Worm (Caenorhabditis elegans): ENCODE results near the gene his-61.
A peak's percentile ranks its signal among the peaks of the same experiment; 100 is the strongest.

his-61 gene

ce11 chrIV:7486201-7486947 lies at the start of gene his-61, which contains the start of gene his-62:
TSS of gene his-61 (minus strand) at chrIV:7486217.
TSS of gene his-62 (plus strand) at chrIV:7486545.
- peak; percentile 83 for TF ChIP-seq mes-2 (tag; optimal IDR thresholded peaks at IDR 0.05; ENCODE audit: poor library complexity, severe bottlenecking)
- TF ChIP-seq F49E8.2 (tag; optimal IDR thresholded peaks at IDR 0.05; ENCODE audit: borderline replicate concordance): peak; percentile 10
- peak in 1 of 2 experiments; percentile 87 for TF ChIP-seq unc-62 (GFP tag; optimal IDR thresholded peaks at IDR 0.05 in 1 of 2)
- no peak for TF ChIP-seq unc-62 (tag; optimal IDR thresholded peaks at IDR 0.05)
- TF ChIP-seq hif-1 (tag; optimal IDR thresholded peaks at IDR 0.05): peak in 1 of 2 experiments; percentile 22
- peak; percentile 86 for TF ChIP-seq nhr-102 (tag; optimal IDR thresholded peaks at IDR 0.05)
- TF ChIP-seq nhr-42 (GFP tag; IDR thresholded peaks at IDR 0.05): peak; percentile 79; the same call in 1 of the 2 replicates
- TF ChIP-seq nhr-41 (GFP tag; IDR thresholded peaks at IDR 0.05): 0 out of 2 replicates have a peak, but pooled peaks have one; percentile 20
- TF ChIP-seq ama-1 (optimal IDR thresholded peaks at IDR 0.05): no peak
- peak; percentile 98 for TF ChIP-seq dve-1 (tag; optimal IDR thresholded peaks at IDR 0.05; ENCODE audit: insufficient read depth)
- TF ChIP-seq nhr-25 (tag; optimal IDR thresholded peaks at IDR 0.05; ENCODE audit: borderline replicate concordance, insufficient read depth): peak; percentile 8
- TF ChIP-seq vab-7 (GFP tag; IDR thresholded peaks at IDR 0.05): peak; percentile 40; the same call in 1 of the 2 replicates
- TF ChIP-seq ceh-28 (tag; optimal IDR thresholded peaks at IDR 0.05): no peak
- peak; percentile 30 for TF ChIP-seq pqm-1 (tag; optimal IDR thresholded peaks at IDR 0.05)
- TF ChIP-seq ztf-11 (tag; optimal IDR thresholded peaks at IDR 0.05): no peak
- TF ChIP-seq daf-19 (GFP tag; conservative IDR thresholded peaks at IDR 0.05): no peak
- TF ChIP-seq T26A8.4 (GFP tag; IDR thresholded peaks at IDR 0.05): peak; percentile 70
- TF ChIP-seq jun-1 (tag; optimal IDR thresholded peaks at IDR 0.05): no peak
- TF ChIP-seq lin-13 (GFP tag; optimal IDR thresholded peaks at IDR 0.05): peak; percentile 36
- peak; percentile 48; the same call in 1 of the 2 replicates for TF ChIP-seq hmg-1.1 (GFP tag; IDR thresholded peaks at IDR 0.05)
- 0 out of 2 replicates have a peak, but pooled peaks have one; percentile 25 for TF ChIP-seq php-3 (GFP tag; IDR thresholded peaks at IDR 0.05)
- TF ChIP-seq dmd-8 (GFP tag; IDR thresholded peaks at IDR 0.05): peak; percentile 68; the same call in 1 of the 2 replicates
- TF ChIP-seq lin-39 (tag; optimal IDR thresholded peaks at IDR 0.05): no peak
- TF ChIP-seq nhr-77 (tag; optimal IDR thresholded peaks at IDR 0.05): peak; percentile 20
- no peak for TF ChIP-seq ceh-44 (GFP tag; IDR thresholded peaks at IDR 0.05)
- no peak for TF ChIP-seq sdz-12 (GFP tag; optimal IDR thresholded peaks at IDR 0.05)
- TF ChIP-seq lin-15B (tag; optimal IDR thresholded peaks at IDR 0.05): no peak
- no peak for TF ChIP-seq ZK337.2 (GFP tag; IDR thresholded peaks at IDR 0.05)
- peak; percentile 76 for TF ChIP-seq lin-38 (GFP tag; IDR thresholded peaks at IDR 0.05)
- no peak for TF ChIP-seq Y5F2A.4 (GFP tag; optimal IDR thresholded peaks at IDR 0.05)
- TF ChIP-seq dmd-9 (GFP tag; IDR thresholded peaks at IDR 0.05): no peak
- TF ChIP-seq snpc-1.2 (GFP tag; IDR thresholded peaks at IDR 0.05): peak; percentile 68
- TF ChIP-seq nhr-6 (tag; optimal IDR thresholded peaks at IDR 0.05): peak; percentile 74
- TF ChIP-seq ztf-7 (tag; optimal IDR thresholded peaks at IDR 0.05): no peak
- no peak for TF ChIP-seq nhr-11 (tag; optimal IDR thresholded peaks at IDR 0.05)
- no peak for TF ChIP-seq skn-1 (tag; optimal IDR thresholded peaks at IDR 0.05)
- no peak for TF ChIP-seq ctbp-1 (GFP tag; IDR thresholded peaks at IDR 0.05)
- peak; percentile 64 for TF ChIP-seq lim-7 (GFP tag; IDR thresholded peaks at IDR 0.05)
- no peak for TF ChIP-seq R02D3.7 (tag; optimal IDR thresholded peaks at IDR 0.05)
- TF ChIP-seq madf-9 (GFP tag; conservative IDR thresholded peaks at IDR 0.05): no peak
- TF ChIP-seq zag-1 (tag; optimal IDR thresholded peaks at IDR 0.05): no peak
- no peak for TF ChIP-seq mdt-29 (GFP tag; IDR thresholded peaks at IDR 0.05)
- peak; percentile 11 for TF ChIP-seq hlh-30 (tag; optimal IDR thresholded peaks at IDR 0.05; ENCODE audit: insufficient read depth)
- no peak for TF ChIP-seq zip-11 (GFP tag; IDR thresholded peaks at IDR 0.05)
- TF ChIP-seq tra-1 (GFP tag; IDR thresholded peaks at IDR 0.05): 0 out of 2 replicates have a peak, but pooled peaks have one; percentile 43
- TF ChIP-seq nhr-10 (tag; optimal IDR thresholded peaks at IDR 0.05): peak; percentile 6
- TF ChIP-seq lir-3 (tag; optimal IDR thresholded peaks at IDR 0.05): no peak
- TF ChIP-seq dmd-6 (GFP tag; IDR thresholded peaks at IDR 0.05): peak; percentile 79
- no peak for TF ChIP-seq fkh-10 (GFP tag; optimal IDR thresholded peaks at IDR 0.05)
